Fruit fly (Drosophila melanogaster) whole organism, prepupa: ENCODE data around the gene CG10348.
A peak's percentile ranks its signal among the peaks of the same experiment; 100 is the strongest.

Source experiments
- Blimp-1 ChIP-seq: fragments of 200-800 bp; sonication (Bioruptor generic); optimal IDR thresholded peaks from 3 replicates; lab custom pipeline; 2017; ENCODE audit warnings: missing biosample characterization, missing genetic modification characterization, mild to moderate bottlenecking, moderate library complexity, missing genetic modification reagents
- CG10669 ChIP-seq: fragments of 200-800 bp; sonication (Bioruptor generic); optimal IDR thresholded peaks from 3 replicates; lab custom pipeline; 2018; ENCODE audit warnings: missing biosample characterization, mild to moderate bottlenecking, missing genetic modification characterization, moderate library complexity
- CG11294 ChIP-seq: fragments of 200-800 bp; sonication (Bioruptor generic); IDR thresholded peaks from 2 replicates; pipeline ENCODE4 v1.3.6; 2022; ENCODE audit warnings: missing biosample characterization, missing genetic modification characterization
- CG11762 ChIP-seq: fragments of 200-800 bp; sonication (Bioruptor generic); optimal IDR thresholded peaks from 3 replicates; lab custom pipeline; 2016; ENCODE audit warnings: missing biosample characterization, missing genetic modification characterization; ENCODE audit not compliant: insufficient read depth
- CG16779 ChIP-seq: fragments of 200-800 bp; sonication (Bioruptor generic); optimal IDR thresholded peaks from 3 replicates; lab custom pipeline; 2017; ENCODE audit warnings: missing biosample characterization, mild to moderate bottlenecking, missing genetic modification characterization
- CG3032 ChIP-seq: fragments of 200-800 bp; optimal IDR thresholded peaks from 2 replicates; lab custom pipeline; 2019; ENCODE audit warnings: missing biosample characterization, mild to moderate bottlenecking, missing genetic modification characterization, moderate library complexity
- CG31627 ChIP-seq: fragments of 200-800 bp; sonication (Bioruptor generic); optimal IDR thresholded peaks from 3 replicates; lab custom pipeline; 2016; ENCODE audit warnings: missing biosample characterization, missing genetic modification characterization
- CG3919 ChIP-seq: fragments of 200-800 bp; sonication (Bioruptor generic); optimal IDR thresholded peaks from 3 replicates; lab custom pipeline; 2016; ENCODE audit warnings: missing biosample characterization, missing genetic modification characterization
- CG4318 ChIP-seq: fragments of 200-800 bp; sonication (Bioruptor generic); optimal IDR thresholded peaks from 3 replicates; lab custom pipeline; 2017; ENCODE audit warnings: missing biosample characterization, mild to moderate bottlenecking, missing genetic modification characterization
- CG6163 ChIP-seq: fragments of 200-800 bp; sonication (Bioruptor generic); IDR thresholded peaks from 3 replicates; pipeline ENCODE4 v1.3.6; 2022; ENCODE audit warnings: missing biosample characterization, missing genetic modification characterization
- CG6276 ChIP-seq: fragments of 200-800 bp; sonication (Bioruptor generic); optimal IDR thresholded peaks from 2 replicates; lab custom pipeline; 2017; ENCODE audit warnings: missing biosample characterization, mild to moderate bottlenecking, missing genetic modification characterization
- CG6792 ChIP-seq: fragments of 200-800 bp; sonication (Bioruptor generic); optimal IDR thresholded peaks from 3 replicates; lab custom pipeline; 2016; ENCODE audit warnings: missing biosample characterization, missing genetic modification characterization
- CG6854 ChIP-seq: fragments of 200-800 bp; sonication (Bioruptor generic); optimal IDR thresholded peaks from 2 replicates; lab custom pipeline; 2017; ENCODE audit warnings: missing biosample characterization, mild to moderate bottlenecking, missing genetic modification characterization
- CG8119 ChIP-seq: fragments of 200-800 bp; sonication (Bioruptor generic); IDR thresholded peaks from 3 replicates; pipeline ENCODE4 v1.3.6; 2022; ENCODE audit warnings: missing biosample characterization, missing genetic modification characterization
- CG8319 ChIP-seq: fragments of 200-800 bp; sonication (Bioruptor generic); optimal IDR thresholded peaks from 3 replicates; lab custom pipeline; 2016; ENCODE audit warnings: missing biosample characterization, missing genetic modification characterization
- Eip75B ChIP-seq: fragments of 200-800 bp; sonication (Bioruptor generic); optimal IDR thresholded peaks from 3 replicates; lab custom pipeline; 2016; ENCODE audit warnings: missing biosample characterization, missing genetic modification characterization
- Eip78C ChIP-seq: fragments of 200-800 bp; sonication (Bioruptor generic); peaks from one replicate; lab custom pipeline; 2016; ENCODE audit warnings: missing biosample characterization, missing genetic modification characterization
- Eip93F ChIP-seq: fragments of 200-800 bp; sonication (Bioruptor generic); optimal IDR thresholded peaks from 2 replicates; lab custom pipeline; 2016; ENCODE audit warnings: missing biosample characterization, mild to moderate bottlenecking, missing genetic modification characterization
- Ets21C ChIP-seq: fragments of 200-800 bp; sonication (Bioruptor generic); optimal IDR thresholded peaks from 3 replicates; lab custom pipeline; 2016; ENCODE audit warnings: missing biosample characterization, missing genetic modification characterization
- Gug ChIP-seq: fragments of 200-800 bp; sonication (Bioruptor generic); IDR thresholded peaks from 2 replicates; pipeline ENCODE4 v1.3.6; 2022; ENCODE audit warnings: missing biosample characterization, missing genetic modification characterization
- Smox ChIP-seq: fragments of 200-800 bp; sonication (Bioruptor generic); optimal IDR thresholded peaks from 3 replicates; lab custom pipeline; 2016; ENCODE audit warnings: missing biosample characterization, missing genetic modification characterization
- Sox14 ChIP-seq: fragments of 200-800 bp; sonication (Bioruptor generic); optimal IDR thresholded peaks from 3 replicates; lab custom pipeline; 2016; ENCODE audit warnings: missing biosample characterization, missing genetic modification characterization
- Sox15 ChIP-seq: fragments of 200-800 bp; sonication (Bioruptor generic); optimal IDR thresholded peaks from 3 replicates; lab custom pipeline; 2016; ENCODE audit warnings: missing biosample characterization, missing genetic modification characterization
- achi ChIP-seq: fragments of 200-800 bp; sonication (Bioruptor generic); optimal IDR thresholded peaks from 3 replicates; lab custom pipeline; 2016; ENCODE audit warnings: missing biosample characterization, missing genetic modification characterization
- cyc ChIP-seq: fragments of 200-800 bp; sonication (Bioruptor generic); optimal IDR thresholded peaks from 3 replicates; lab custom pipeline; 2016; ENCODE audit warnings: missing biosample characterization, missing genetic modification characterization
- dac ChIP-seq: fragments of 200-800 bp; sonication (Bioruptor generic); optimal IDR thresholded peaks from 2 replicates; lab custom pipeline; 2017; ENCODE audit warnings: missing biosample characterization, mild to moderate bottlenecking, missing genetic modification characterization
- dsx ChIP-seq: fragments of 200-800 bp; optimal IDR thresholded peaks from 3 replicates; lab custom pipeline; 2019; ENCODE audit warnings: missing biosample characterization, mild to moderate bottlenecking, missing genetic modification characterization, moderate library complexity; ENCODE audit not compliant: poor library complexity, severe bottlenecking
- eg ChIP-seq: fragments of 200-800 bp; sonication (Bioruptor generic); IDR thresholded peaks from 3 replicates; pipeline ENCODE4 v1.3.6; 2022; ENCODE audit warnings: missing biosample characterization, missing genetic modification characterization
- esn ChIP-seq: fragments of 200-800 bp; sonication (Bioruptor generic); optimal IDR thresholded peaks from 2 replicates; lab custom pipeline; 2016; ENCODE audit warnings: missing biosample characterization, mild to moderate bottlenecking, missing genetic modification characterization, moderate library complexity
- fd59A ChIP-seq: fragments of 200-800 bp; sonication (Bioruptor generic); optimal IDR thresholded peaks from 2 replicates; lab custom pipeline; 2017; ENCODE audit warnings: missing biosample characterization, mild to moderate bottlenecking, missing genetic modification characterization, missing genetic modification reagents
- fd85E ChIP-seq: fragments of 200-800 bp; sonication (Bioruptor generic); optimal IDR thresholded peaks from 3 replicates; lab custom pipeline; 2016; ENCODE audit warnings: missing biosample characterization, missing genetic modification characterization
- lz ChIP-seq: fragments of 200-800 bp; sonication (Bioruptor generic); optimal IDR thresholded peaks from 3 replicates; lab custom pipeline; 2016; ENCODE audit warnings: missing biosample characterization, missing genetic modification characterization
- net ChIP-seq: fragments of 200-800 bp; sonication (Bioruptor generic); optimal IDR thresholded peaks from 3 replicates; lab custom pipeline; 2016; ENCODE audit warnings: missing biosample characterization, missing genetic modification characterization
- salr ChIP-seq, 2 experiments: fragments of 200-800 bp; sonication (Bioruptor generic); optimal IDR thresholded peaks; 3 replicates each; lab custom pipeline; 2016 to 2018; ENCODE audit warnings: missing biosample characterization in 2 of 2, missing genetic modification characterization in 2 of 2, mild to moderate bottlenecking in 1 of 2
- ss ChIP-seq, 2 experiments: fragments of 200-800 bp; sonication (Bioruptor generic); optimal IDR thresholded peaks; 2 replicates in 1 of 2; 3 replicates in 1 of 2; lab custom pipeline; 2017 to 2018; ENCODE audit warnings: mild to moderate bottlenecking in 2 of 2, missing biosample characterization in 2 of 2, missing genetic modification characterization in 2 of 2, moderate library complexity in 1 of 2
- svp ChIP-seq: fragments of 200-800 bp; sonication (Bioruptor generic); peaks from one replicate; lab custom pipeline; 2016; ENCODE audit warnings: missing biosample characterization, missing genetic modification characterization
- topi ChIP-seq: fragments of 200-800 bp; sonication (Bioruptor generic); optimal IDR thresholded peaks from 3 replicates; lab custom pipeline; 2016; ENCODE audit warnings: missing biosample characterization, missing genetic modification characterization
- vri ChIP-seq: fragments of 200-800 bp; sonication (Bioruptor generic); optimal IDR thresholded peaks from 3 replicates; lab custom pipeline; 2016; ENCODE audit warnings: missing biosample characterization, mild to moderate bottlenecking, missing genetic modification characterization

The CG10348 gene

DNA sequence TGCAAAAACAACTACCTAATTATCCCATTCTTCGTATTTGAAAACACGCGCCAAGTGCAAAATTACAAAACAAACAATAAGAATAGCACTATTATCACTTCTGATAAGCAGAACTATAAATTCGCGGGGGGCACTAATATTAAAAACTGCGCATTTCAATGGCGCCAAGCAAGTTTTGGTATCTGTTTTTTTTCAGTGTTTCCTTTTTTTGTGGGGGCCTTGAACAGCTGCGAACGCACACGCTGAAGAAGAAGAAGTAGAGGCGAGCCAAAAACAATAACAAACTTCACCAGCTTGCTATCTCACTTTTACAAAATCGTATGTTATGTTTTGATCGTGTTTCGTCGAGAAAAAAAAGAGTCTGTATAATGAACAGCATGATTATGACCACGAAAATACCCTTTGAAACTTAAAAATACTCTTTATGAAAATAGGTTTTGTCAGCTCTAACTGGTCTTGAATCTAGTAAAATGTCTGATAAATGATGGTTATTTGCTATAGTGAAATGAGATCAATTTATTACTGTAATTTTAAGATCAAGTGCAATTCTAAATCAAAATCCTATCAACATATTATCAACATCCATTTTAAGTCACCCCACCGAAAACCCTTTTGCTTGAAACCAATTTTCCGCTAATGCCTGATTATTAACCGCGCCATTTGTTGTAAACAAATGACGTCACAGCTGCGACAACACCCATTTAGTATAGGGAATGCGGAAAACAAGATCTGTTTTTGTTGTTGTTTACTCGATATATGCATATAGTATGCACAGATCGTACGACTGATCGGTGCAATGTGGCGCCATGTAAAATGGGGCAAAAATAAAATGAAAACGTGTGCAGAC is 38.2 kb downstream of the CG10348 start (continued):
- TF ChIP-seq Blimp-1 (GFP tag; lab: Kevin White, UChicago) (no peak), CG8319 (GFP tag; lab: Kevin White, UChicago) (no peak), CG16779 (tag; lab: Kevin White, UChicago) (no peak), CG8119 (peak; percentile 36; the same call in 1 of the 3 replicates), CG11762 (GFP tag; lab: Kevin White, UChicago) (peak; percentile 27), achi (GFP tag; lab: Kevin White, UChicago) (peak; percentile 41), topi (GFP tag; lab: Kevin White, UChicago) (peak; percentile 59), eg (GFP tag; lab: Robert Waterston, UW) (peak; percentile 71), CG6792 (GFP tag; lab: Kevin White, UChicago) (peak; percentile 56), CG6163 (GFP tag; lab: Robert Waterston, UW) (peak; percentile 82), salr (GFP tag; optimal IDR thresholded peaks at IDR 0.05; lab: Kevin White, UChicago) (no peak), ss (GFP tag; optimal IDR thresholded peaks at IDR 0.05; lab: Kevin White, UChicago) (no peak), CG11294 (GFP tag; lab: Robert Waterston, UW) (no peak), CG10669 (no peak), CG3032 (tag; lab: Kevin White, UChicago) (no peak), net (peak; percentile 51), dsx (GFP tag; lab: Kevin White, UChicago) (no peak), dac (GFP tag; lab: Kevin White, UChicago) (no peak), Smox (GFP tag; lab: Kevin White, UChicago) (no peak), CG6854 (GFP tag; lab: Kevin White, UChicago) (peak; percentile 31), Ets21C (GFP tag; lab: Kevin White, UChicago) (peak; percentile 19)
- TF ChIP-seq, all 60 proteins: peak for 32

DNA sequence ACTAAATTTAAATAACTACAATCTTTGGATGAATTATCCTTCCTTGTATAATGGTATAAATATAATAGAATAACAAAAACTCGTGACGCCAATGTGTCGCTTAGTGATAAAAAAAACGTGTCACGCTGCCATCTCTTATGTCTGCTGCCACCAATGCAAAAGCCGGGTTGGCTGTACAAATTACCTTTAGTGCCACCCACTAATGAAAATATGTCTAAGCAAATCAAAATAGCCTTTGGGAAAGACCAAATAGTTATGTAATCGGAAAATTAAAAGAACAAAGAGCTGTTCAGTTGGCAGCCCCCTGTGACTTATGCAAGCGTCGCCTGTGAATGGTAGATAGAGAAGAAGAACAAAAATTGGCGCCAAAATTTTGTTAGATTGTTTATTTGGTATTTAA is 42.9 kb downstream of the CG10348 start, which contains the start of gene CG10336:
Gene CG10336 (plus strand): TSS at position 153 of the 400 bp plus-strand sequence.
- TF ChIP-seq esn, result peak; percentile 11
- TF ChIP-seq vri, result peak; percentile 92
- no peak for TF ChIP-seq Gug (GFP tag; lab: Robert Waterston, UW)
- peak; percentile 97 for TF ChIP-seq Sox14 (GFP tag; lab: Kevin White, UChicago)

DNA sequence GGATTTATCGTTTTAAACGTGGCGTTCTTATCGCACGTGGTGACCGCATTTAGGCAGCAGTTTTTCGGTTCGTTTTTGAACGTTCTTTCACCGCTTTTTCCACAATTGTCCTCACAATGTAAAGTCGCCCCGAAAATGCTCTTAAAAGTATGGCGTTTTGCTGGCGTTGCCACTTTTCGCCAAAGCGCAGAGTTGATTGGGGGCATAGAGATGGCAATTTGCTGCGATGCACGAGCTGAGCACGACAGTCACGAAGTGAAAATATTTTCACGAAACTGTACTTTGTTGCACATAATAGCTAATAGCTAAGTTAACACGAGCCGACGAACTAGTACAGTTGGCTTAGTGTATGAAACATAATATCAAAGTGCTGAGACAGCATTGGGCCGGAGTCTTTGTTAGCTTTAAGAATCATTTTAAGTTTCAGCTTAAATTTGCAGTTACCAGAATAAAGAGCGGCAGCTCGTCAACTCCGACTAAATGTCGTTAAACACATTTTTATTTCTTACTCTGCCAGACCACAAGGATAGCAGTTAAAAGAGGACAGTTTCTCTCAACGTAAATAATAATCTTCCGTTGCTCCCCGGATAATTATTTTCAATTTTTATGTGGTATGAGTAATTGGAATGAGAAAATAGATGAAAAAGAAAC is 43.6 kb downstream of the CG10348 start, which contains the start of gene msl-1:
Gene msl-1 (minus strand): TSS at position 155 of the 651 bp plus-strand sequence.
- TF ChIP-seq CG3032 (tag; lab: Kevin White, UChicago), result peak; percentile 5
- TF ChIP-seq Sox14 (GFP tag; lab: Kevin White, UChicago), result peak; percentile 65
- peak; percentile 39 for TF ChIP-seq esn
- TF ChIP-seq CG4318 (GFP tag; lab: Kevin White, UChicago), result no peak
- TF ChIP-seq lz (GFP tag; lab: Kevin White, UChicago), result peak; percentile 40
- peak; percentile 19 for TF ChIP-seq CG6854 (GFP tag; lab: Kevin White, UChicago)
- TF ChIP-seq dsx (GFP tag; lab: Kevin White, UChicago), result peak; percentile 73
- no peak for TF ChIP-seq eg (GFP tag; lab: Robert Waterston, UW)
- TF ChIP-seq svp (GFP tag; lab: Kevin White, UChicago), result no peak
- peak; percentile 52 for TF ChIP-seq CG31627 (GFP tag; lab: Kevin White, UChicago)
- no peak for TF ChIP-seq CG11762 (GFP tag; lab: Kevin White, UChicago)
- no peak for TF ChIP-seq CG3919 (GFP tag; lab: Kevin White, UChicago)
- TF ChIP-seq cyc (GFP tag; lab: Kevin White, UChicago), result peak; percentile 44

DNA sequence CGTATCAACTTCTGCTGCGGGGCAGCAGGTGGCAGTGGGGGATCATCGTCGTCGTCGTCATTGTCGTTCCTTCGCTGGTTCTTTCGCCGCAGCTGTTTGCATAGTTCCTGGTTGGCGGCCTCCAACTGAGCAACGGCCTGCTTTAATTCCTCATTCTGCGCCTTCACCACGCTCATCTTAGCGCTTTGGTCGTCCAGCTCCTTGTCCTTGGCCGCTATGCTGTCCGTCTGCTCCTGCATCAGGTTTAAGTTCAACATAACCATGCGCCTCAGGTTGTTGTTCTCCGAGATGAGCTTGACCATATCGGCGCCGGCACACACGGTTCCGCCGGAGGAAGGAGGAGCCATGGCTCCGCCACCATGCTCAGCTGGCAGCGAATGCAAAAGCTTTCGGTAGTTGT is 44.5 kb downstream of the CG10348 start:
- TF ChIP-seq Ets21C (GFP tag; lab: Kevin White, UChicago) (no peak), CG6276 (GFP tag; lab: Kevin White, UChicago) (no peak), CG10669 (no peak), salr (GFP tag; optimal IDR thresholded peaks at IDR 0.05; lab: Kevin White, UChicago) (no peak), fd59A (GFP tag; lab: Kevin White, UChicago) (no peak), fd85E (no peak), Blimp-1 (GFP tag; lab: Kevin White, UChicago) (no peak), achi (GFP tag; lab: Kevin White, UChicago) (no peak), eg (GFP tag; lab: Robert Waterston, UW) (no peak), topi (GFP tag; lab: Kevin White, UChicago) (no peak), Eip78C (no peak), Sox15 (GFP tag; lab: Kevin White, UChicago) (no peak), ss (GFP tag; optimal IDR thresholded peaks at IDR 0.05; lab: Kevin White, UChicago) (no peak), Eip75B (GFP tag; lab: Kevin White, UChicago) (no peak), Eip93F (GFP tag; lab: Kevin White, UChicago) (no peak), esn (no peak)
- TF ChIP-seq, all 60 proteins: peak for 0
